Worm (Caenorhabditis elegans): ENCODE measurements around the gene acbp-4.

DNA sequence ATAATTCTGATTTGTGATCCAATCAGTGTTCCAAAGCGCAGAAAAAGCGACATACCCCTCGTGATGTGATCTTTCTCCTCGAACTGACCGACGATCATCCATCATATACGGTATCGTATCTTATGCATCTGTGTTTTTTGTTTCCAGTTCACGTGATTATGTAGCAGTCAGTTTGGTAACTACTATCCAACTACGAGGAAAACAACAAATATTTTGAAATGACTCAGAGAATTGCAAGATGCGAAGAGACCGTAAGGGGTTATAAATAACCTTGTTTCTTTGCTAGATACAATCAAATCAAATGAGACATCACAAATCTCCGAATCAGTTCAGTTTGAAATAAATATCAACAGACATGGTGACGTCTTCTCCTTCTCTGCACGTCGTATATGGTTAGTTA is 8.7 kb downstream of the acbp-4 start:
- TF ChIP-seq tab-1 (GFP tag; IDR thresholded peaks at IDR 0.05) (no peak), cog-1 (tag; optimal IDR thresholded peaks at IDR 0.05) (no peak), T22C8.4 (GFP tag; IDR thresholded peaks at IDR 0.05) (no peak), ref-1 (GFP tag; conservative IDR thresholded peaks at IDR 0.05) (no peak), ztf-23 (GFP tag; IDR thresholded peaks at IDR 0.05) (no peak), klf-2 (GFP tag; conservative IDR thresholded peaks at IDR 0.05) (no peak)

All from whole organism, midembryonic.